Comparison of ENCODE assay signal across 1 fruit fly cellular context in genomic region chrX:13258757-13259067, dm6.
TF ChIP-seq lines count a peak whose summit lies in the region.

Gene comt, plus strand, starts transcription at chrX:13259021.

TF ChIP-seq in whole organism, embryonic, 481 proteins besides CTCF, POLR2A, EP300 and RAD21 (continued from another document):
- no peak for TF ChIP-seq HmgZ (tag; optimal IDR thresholded peaks at IDR 0.05; lab: Kevin White, UChicago)
- TF ChIP-seq cad (GFP tag; optimal IDR thresholded peaks at IDR 0.05; lab: Kevin White, UChicago): no peak
- no peak for TF ChIP-seq CG17186 (GFP tag; optimal IDR thresholded peaks at IDR 0.05; lab: Kevin White, UChicago)
- TF ChIP-seq CG17829 (tag; optimal IDR thresholded peaks at IDR 0.05; lab: Kevin White, UChicago): peak; percentile 73
- TF ChIP-seq CG17361 (GFP tag; IDR thresholded peaks at IDR 0.05; lab: Robert Waterston, UW): peak; percentile 81; the same call in 2 of the 3 replicates
- TF ChIP-seq CG14014 (GFP tag; IDR thresholded peaks at IDR 0.05; lab: Robert Waterston, UW): peak; percentile 39; the same call in 1 of the 2 replicates
- no peak for TF ChIP-seq onecut (GFP tag; IDR thresholded peaks at IDR 0.05; lab: Robert Waterston, UW)
- TF ChIP-seq TFAM (GFP tag; optimal IDR thresholded peaks at IDR 0.05; lab: Kevin White, UChicago): no peak
- peak; percentile 63; the same call in 1 of the 2 replicates for TF ChIP-seq Xrp1 (GFP tag; IDR thresholded peaks at IDR 0.05; lab: Robert Waterston, UW)
- peak; percentile 66 for TF ChIP-seq CG10979 (tag; optimal IDR thresholded peaks at IDR 0.05; lab: Kevin White, UChicago)
- TF ChIP-seq ftz-f1 (GFP tag; optimal IDR thresholded peaks at IDR 0.05; lab: Kevin White, UChicago): no peak
- TF ChIP-seq croc (GFP tag; conservative IDR thresholded peaks at IDR 0.05; lab: Robert Waterston, UW): no peak
- no peak for TF ChIP-seq jumu (GFP tag; optimal IDR thresholded peaks at IDR 0.05; lab: Kevin White, UChicago)
- peak; percentile 5 for TF ChIP-seq CG2202 (tag; optimal IDR thresholded peaks at IDR 0.05; lab: Kevin White, UChicago)
- TF ChIP-seq sqz (GFP tag; optimal IDR thresholded peaks at IDR 0.05; lab: Kevin White, UChicago): no peak
- TF ChIP-seq CG1602 (GFP tag; optimal IDR thresholded peaks at IDR 0.05; lab: Kevin White, UChicago): peak; percentile 31
- TF ChIP-seq jing (GFP tag; optimal IDR thresholded peaks at IDR 0.05; lab: Kevin White, UChicago): no peak
- peak; percentile 68 for TF ChIP-seq Fer1 (GFP tag; optimal IDR thresholded peaks at IDR 0.05; lab: Kevin White, UChicago)
- peak; percentile 68 for TF ChIP-seq Ssrp (tag; optimal IDR thresholded peaks at IDR 0.05; lab: Kevin White, UChicago)
- peak; percentile 63 for TF ChIP-seq CG30403 (GFP tag; optimal IDR thresholded peaks at IDR 0.05; lab: Kevin White, UChicago)
- peak; percentile 73 for TF ChIP-seq CG13775 (GFP tag; optimal IDR thresholded peaks at IDR 0.05; lab: Kevin White, UChicago)
- no peak for TF ChIP-seq CG42726 (GFP tag; IDR thresholded peaks at IDR 0.05; lab: Robert Waterston, UW; ENCODE audit: partially characterized antibody)
- no peak for TF ChIP-seq CG4707 (GFP tag; optimal IDR thresholded peaks at IDR 0.05; lab: Kevin White, UChicago)
- peak; percentile 9 for TF ChIP-seq CG18476 (GFP tag; optimal IDR thresholded peaks at IDR 0.05; lab: Kevin White, UChicago)
- TF ChIP-seq CG17359 (tag; optimal IDR thresholded peaks at IDR 0.05; lab: Kevin White, UChicago): peak; percentile 67
- peak; percentile 17 for TF ChIP-seq CG4820 (GFP tag; optimal IDR thresholded peaks at IDR 0.05; lab: Kevin White, UChicago)
- TF ChIP-seq odd (GFP tag; optimal IDR thresholded peaks at IDR 0.05; lab: Kevin White, UChicago): no peak
- peak; percentile 41 for TF ChIP-seq CG10462 (GFP tag; optimal IDR thresholded peaks at IDR 0.05; lab: Kevin White, UChicago)
- TF ChIP-seq Gug (GFP tag; IDR thresholded peaks at IDR 0.05; lab: Robert Waterston, UW): no peak
- no peak for TF ChIP-seq ato (GFP tag; IDR thresholded peaks at IDR 0.05; lab: Robert Waterston, UW; ENCODE audit: partially characterized antibody)
- 0 out of 2 replicates have a peak, but pooled peaks have one; percentile 44 for TF ChIP-seq ranshi (GFP tag; IDR thresholded peaks at IDR 0.05; lab: Robert Waterston, UW)
- no peak for TF ChIP-seq Hsf (GFP tag; optimal IDR thresholded peaks at IDR 0.05; lab: Kevin White, UChicago)
- peak; percentile 17 for TF ChIP-seq CG9817 (tag; optimal IDR thresholded peaks at IDR 0.05; lab: Kevin White, UChicago)
- no peak for TF ChIP-seq dimm (GFP tag; IDR thresholded peaks at IDR 0.05; lab: Robert Waterston, UW)
- TF ChIP-seq ind (GFP tag; optimal IDR thresholded peaks at IDR 0.05; lab: Kevin White, UChicago): peak; percentile 40
- peak; percentile 66 for TF ChIP-seq CG7556 (GFP tag; optimal IDR thresholded peaks at IDR 0.05; lab: Kevin White, UChicago)
- TF ChIP-seq Atf-2 (GFP tag; optimal IDR thresholded peaks at IDR 0.05; lab: Kevin White, UChicago): no peak
- no peak for TF ChIP-seq tll (GFP tag; optimal IDR thresholded peaks at IDR 0.05; lab: Kevin White, UChicago)
- peak; percentile 52; the same call in 1 of the 2 replicates for TF ChIP-seq Ada2b (GFP tag; IDR thresholded peaks at IDR 0.05; lab: Robert Waterston, UW)
- TF ChIP-seq Hand (GFP tag; optimal IDR thresholded peaks at IDR 0.05; lab: Kevin White, UChicago): no peak
- 0 out of 3 replicates have a peak, but pooled peaks have one; percentile 59 for TF ChIP-seq Dbx (GFP tag; IDR thresholded peaks at IDR 0.05; lab: Robert Waterston, UW)
- peak; percentile 32; the same call in 1 of the 2 replicates for TF ChIP-seq CG31224 (GFP tag; IDR thresholded peaks at IDR 0.05; lab: Robert Waterston, UW)
- TF ChIP-seq dan (GFP tag; IDR thresholded peaks at IDR 0.05; lab: Robert Waterston, UW): no peak
- TF ChIP-seq ERR (GFP tag; optimal IDR thresholded peaks at IDR 0.05; lab: Kevin White, UChicago): no peak
- peak; percentile 51; the same call in 1 of the 2 replicates for TF ChIP-seq stc (GFP tag; IDR thresholded peaks at IDR 0.05; lab: Robert Waterston, UW)
- no peak for TF ChIP-seq CG1233 (GFP tag; optimal IDR thresholded peaks at IDR 0.05; lab: Kevin White, UChicago)
- TF ChIP-seq CG5953 (GFP tag; IDR thresholded peaks at IDR 0.05; lab: Robert Waterston, UW): peak; percentile 53; the same call in 1 of the 2 replicates
- TF ChIP-seq chif (GFP tag; optimal IDR thresholded peaks at IDR 0.05; lab: Kevin White, UChicago): no peak
- TF ChIP-seq D19A (tag; optimal IDR thresholded peaks at IDR 0.05; lab: Kevin White, UChicago): peak; percentile 57
- TF ChIP-seq CG31441 (GFP tag; IDR thresholded peaks at IDR 0.05; lab: Robert Waterston, UW): peak; percentile 76
- peak; percentile 62 for TF ChIP-seq CG3281 (GFP tag; optimal IDR thresholded peaks at IDR 0.05; lab: Kevin White, UChicago)
- TF ChIP-seq Awh (GFP tag; IDR thresholded peaks at IDR 0.05; lab: Robert Waterston, UW): peak; percentile 74
- no peak for TF ChIP-seq sisA (GFP tag; IDR thresholded peaks at IDR 0.05; lab: Robert Waterston, UW)
- peak; percentile 42; the same call in 1 of the 2 replicates for TF ChIP-seq Rfx (GFP tag; IDR thresholded peaks at IDR 0.05; lab: Robert Waterston, UW)
- peak; percentile 70 for TF ChIP-seq CG10267 (tag; optimal IDR thresholded peaks at IDR 0.05; lab: Kevin White, UChicago)
- TF ChIP-seq CG13624 (GFP tag; optimal IDR thresholded peaks at IDR 0.05; lab: Kevin White, UChicago): no peak
- no peak for TF ChIP-seq CG12769 (tag; optimal IDR thresholded peaks at IDR 0.05; lab: Kevin White, UChicago)
- peak; percentile 42; the same call in 1 of the 2 replicates for TF ChIP-seq CG17328 (GFP tag; IDR thresholded peaks at IDR 0.05; lab: Robert Waterston, UW)
- no peak for TF ChIP-seq CG12071 (GFP tag; optimal IDR thresholded peaks at IDR 0.05; lab: Kevin White, UChicago)
- no peak for TF ChIP-seq z (GFP tag; IDR thresholded peaks at IDR 0.05; lab: Robert Waterston, UW)
- peak; percentile 16 for TF ChIP-seq lilli (GFP tag; optimal IDR thresholded peaks at IDR 0.05; lab: Kevin White, UChicago)
- peak; percentile 57 for TF ChIP-seq Ptx1 (GFP tag; IDR thresholded peaks at IDR 0.05; lab: Robert Waterston, UW)
- TF ChIP-seq BtbVII (GFP tag; optimal IDR thresholded peaks at IDR 0.05; lab: Kevin White, UChicago): peak; percentile 56
- TF ChIP-seq Ets65A (GFP tag; lab: Kevin White, UChicago): no peak
- TF ChIP-seq ATbp (GFP tag; optimal IDR thresholded peaks at IDR 0.05; lab: Kevin White, UChicago): peak; percentile 35
- peak; percentile 31 for TF ChIP-seq CG30020 (tag; optimal IDR thresholded peaks at IDR 0.05; lab: Kevin White, UChicago)
- TF ChIP-seq Fer3 (tag; optimal IDR thresholded peaks at IDR 0.05; lab: Kevin White, UChicago): peak; percentile 55
- peak; percentile 84 for TF ChIP-seq gem (tag; optimal IDR thresholded peaks at IDR 0.05; lab: Kevin White, UChicago)
- peak; percentile 75 for TF ChIP-seq CG15696 (tag; optimal IDR thresholded peaks at IDR 0.05; lab: Kevin White, UChicago)
- peak; percentile 51 for TF ChIP-seq tin (GFP tag; optimal IDR thresholded peaks at IDR 0.05; lab: Kevin White, UChicago)
- TF ChIP-seq slbo (GFP tag; IDR thresholded peaks at IDR 0.05; lab: Robert Waterston, UW): peak; percentile 47
- no peak for TF ChIP-seq exex (tag; optimal IDR thresholded peaks at IDR 0.05; lab: Kevin White, UChicago)
- peak; percentile 71; the same call in 2 of the 3 replicates for TF ChIP-seq ci (GFP tag; IDR thresholded peaks at IDR 0.05; lab: Robert Waterston, UW)
- no peak for TF ChIP-seq Poxn (GFP tag; IDR thresholded peaks at IDR 0.05; lab: Robert Waterston, UW)
- TF ChIP-seq dysf (GFP tag; IDR thresholded peaks at IDR 0.05; lab: Robert Waterston, UW): peak; percentile 49; the same call in 1 of the 3 replicates
- no peak for TF ChIP-seq CG6175 (GFP tag; IDR thresholded peaks at IDR 0.05; lab: Robert Waterston, UW)
- TF ChIP-seq CG1832 (GFP tag; optimal IDR thresholded peaks at IDR 0.05; lab: Kevin White, UChicago): no peak
- peak; percentile 47 for TF ChIP-seq caup (GFP tag; optimal IDR thresholded peaks at IDR 0.05; lab: Kevin White, UChicago; ENCODE audit: severe bottlenecking)
- no peak for TF ChIP-seq CG17612 (GFP tag; IDR thresholded peaks at IDR 0.05; lab: Robert Waterston, UW)
- peak; percentile 43 for TF ChIP-seq esg (GFP tag; conservative IDR thresholded peaks at IDR 0.05; lab: Robert Waterston, UW)
- TF ChIP-seq Sry-δ (GFP tag; optimal IDR thresholded peaks at IDR 0.05; lab: Kevin White, UChicago): no peak
- TF ChIP-seq aop (GFP tag; IDR thresholded peaks at IDR 0.05; lab: Robert Waterston, UW): no peak
- peak; percentile 43; the same call in 1 of the 2 replicates for TF ChIP-seq H2.0 (GFP tag; IDR thresholded peaks at IDR 0.05; lab: Robert Waterston, UW)
- TF ChIP-seq slp2 (GFP tag; optimal IDR thresholded peaks at IDR 0.05; lab: Kevin White, UChicago): no peak
- TF ChIP-seq chm (GFP tag; IDR thresholded peaks at IDR 0.05; lab: Robert Waterston, UW): peak; percentile 53; the same call in 1 of the 2 replicates
- peak; percentile 31 for TF ChIP-seq Six4 (GFP tag; optimal IDR thresholded peaks at IDR 0.05; lab: Kevin White, UChicago)
- TF ChIP-seq CG14667 (GFP tag; IDR thresholded peaks at IDR 0.05; lab: Robert Waterston, UW): 0 out of 2 replicates have a peak, but pooled peaks have one; percentile 35
- peak; percentile 52 for TF ChIP-seq sens-2 (GFP tag; IDR thresholded peaks at IDR 0.05; lab: Robert Waterston, UW)
- peak; percentile 75 for TF ChIP-seq CG18262 (tag; optimal IDR thresholded peaks at IDR 0.05; lab: Kevin White, UChicago)
- peak; percentile 79 for TF ChIP-seq nmo (GFP tag; optimal IDR thresholded peaks at IDR 0.05; lab: Kevin White, UChicago)
- peak; percentile 58 for TF ChIP-seq CG10209 (GFP tag; optimal IDR thresholded peaks at IDR 0.05; lab: Kevin White, UChicago)
- TF ChIP-seq CG33557 (GFP tag; optimal IDR thresholded peaks at IDR 0.05; lab: Kevin White, UChicago): peak; percentile 64
- peak; percentile 79 for TF ChIP-seq Sox100B (GFP tag; optimal IDR thresholded peaks at IDR 0.05; lab: Kevin White, UChicago)
- TF ChIP-seq CG2129 (GFP tag; IDR thresholded peaks at IDR 0.05; lab: Robert Waterston, UW; ENCODE audit: partially characterized antibody): no peak
- no peak for TF ChIP-seq CG12236 (GFP tag; optimal IDR thresholded peaks at IDR 0.05; lab: Kevin White, UChicago)
- TF ChIP-seq CG32772 (GFP tag; IDR thresholded peaks at IDR 0.05; lab: Robert Waterston, UW): 0 out of 2 replicates have a peak, but pooled peaks have one; percentile 33
- TF ChIP-seq Bteb2 (GFP tag; optimal IDR thresholded peaks at IDR 0.05; lab: Kevin White, UChicago): no peak
- no peak for TF ChIP-seq CG12219 (GFP tag; optimal IDR thresholded peaks at IDR 0.05; lab: Kevin White, UChicago)
- no peak for TF ChIP-seq CG1603 (tag; optimal IDR thresholded peaks at IDR 0.05; lab: Kevin White, UChicago)
- TF ChIP-seq Spps (tag; optimal IDR thresholded peaks at IDR 0.05; lab: Kevin White, UChicago): peak; percentile 46
- peak; percentile 74 for TF ChIP-seq CG9727 (GFP tag; optimal IDR thresholded peaks at IDR 0.05; lab: Kevin White, UChicago)
- TF ChIP-seq phol (tag; optimal IDR thresholded peaks at IDR 0.05; lab: Kevin White, UChicago): peak; percentile 75
- no peak for TF ChIP-seq Ets97D (GFP tag; optimal IDR thresholded peaks at IDR 0.05; lab: Kevin White, UChicago)
- 0 out of 2 replicates have a peak, but pooled peaks have one; percentile 14 for TF ChIP-seq wdn (GFP tag; IDR thresholded peaks at IDR 0.05; lab: Robert Waterston, UW)
- peak; percentile 70 for TF ChIP-seq CG2116 (GFP tag; optimal IDR thresholded peaks at IDR 0.05; lab: Kevin White, UChicago)
- no peak for TF ChIP-seq CG6854 (GFP tag; optimal IDR thresholded peaks at IDR 0.05; lab: Kevin White, UChicago)
- TF ChIP-seq bsh (GFP tag; optimal IDR thresholded peaks at IDR 0.05; lab: Kevin White, UChicago): peak in 1 of 2 experiments; percentile 71
- TF ChIP-seq br (optimal IDR thresholded peaks at IDR 0.05; lab: Kevin White, UChicago): no peak
- TF ChIP-seq Gsc (GFP tag; IDR thresholded peaks at IDR 0.05; lab: Robert Waterston, UW): no peak
- peak; percentile 63 for TF ChIP-seq Dek (tag; optimal IDR thresholded peaks at IDR 0.05; lab: Kevin White, UChicago)
- TF ChIP-seq slou (GFP tag; optimal IDR thresholded peaks at IDR 0.05; lab: Kevin White, UChicago): no peak
- TF ChIP-seq CG7357 (GFP tag; IDR thresholded peaks at IDR 0.05; lab: Robert Waterston, UW): no peak
- peak; percentile 79 for TF ChIP-seq CG7928 (GFP tag; optimal IDR thresholded peaks at IDR 0.05; lab: Kevin White, UChicago)
- no peak for TF ChIP-seq p53 (GFP tag; optimal IDR thresholded peaks at IDR 0.05; lab: Kevin White, UChicago)
- TF ChIP-seq trem (tag; optimal IDR thresholded peaks at IDR 0.05; lab: Kevin White, UChicago): peak; percentile 53
- TF ChIP-seq CG6272 (GFP tag; IDR thresholded peaks at IDR 0.05; lab: Robert Waterston, UW): 0 out of 2 replicates have a peak, but pooled peaks have one; percentile 16
- peak; percentile 62 for TF ChIP-seq tgo (GFP tag; IDR thresholded peaks at IDR 0.05; lab: Robert Waterston, UW)
